Worm (Caenorhabditis elegans) whole organism, late embryonic: ENCODE results near the gene R04B5.1.

ENCODE experiments used
- gmeb-2 ChIP-seq: sonication (generic microtip); optimal IDR thresholded peaks from 2 replicates; lab custom pipeline; 2016; ENCODE audit warnings: missing genetic modification characterization, inconsistent platforms, missing compliant biosample characterization
- hlh-13 ChIP-seq: fragments of 200-800 bp; sonication (Bioruptor generic); optimal IDR thresholded peaks from 2 replicates; lab custom pipeline; 2018; ENCODE audit warnings: mild to moderate bottlenecking, missing genetic modification characterization, missing compliant biosample characterization
- lim-6 ChIP-seq: sonication (generic microtip); optimal IDR thresholded peaks from 2 replicates; lab custom pipeline; 2016; ENCODE audit warnings: missing genetic modification characterization, missing compliant biosample characterization
- rnt-1 ChIP-seq: sonication (generic microtip); optimal IDR thresholded peaks from 2 replicates; lab custom pipeline; 2016; ENCODE audit warnings: missing genetic modification characterization, missing compliant biosample characterization

- no peak for TF ChIP-seq lim-6 (tag; lab: Kevin White, UChicago)
- TF ChIP-seq gmeb-2 (tag; lab: Kevin White, UChicago), result no peak
- no peak for TF ChIP-seq hlh-13 (GFP tag; lab: Kevin White, UChicago)
- peak; percentile 20 for TF ChIP-seq rnt-1
Observed at ce11 chrV:10042254-10042653, 35.9 kb downstream of the R04B5.1 start.
